Fruit fly (Drosophila melanogaster) whole organism, adult: ENCODE data around the gene Arl8.

Experiments
- CG12768 ChIP-seq: fragments of 200-800 bp; sonication (Bioruptor generic); optimal IDR thresholded peaks from 2 replicates; lab custom pipeline; 2017; ENCODE audit warnings: missing biosample characterization, missing genetic modification characterization, mild to moderate bottlenecking, moderate library complexity, missing genetic modification reagents
- CG1620 ChIP-seq: fragments of 200-800 bp; sonication (Bioruptor generic); optimal IDR thresholded peaks from 2 replicates; lab custom pipeline; 2016; ENCODE audit warnings: missing biosample characterization, missing genetic modification characterization
- CG33017 ChIP-seq: fragments of 200-800 bp; sonication (Bioruptor generic); optimal IDR thresholded peaks from 2 replicates; lab custom pipeline; 2018; ENCODE audit warnings: missing biosample characterization, mild to moderate bottlenecking, missing genetic modification characterization, moderate library complexity
- CG7045 ChIP-seq: fragments of 200-800 bp; sonication (Bioruptor generic); optimal IDR thresholded peaks from 2 replicates; lab custom pipeline; 2017; ENCODE audit warnings: missing biosample characterization, mild to moderate bottlenecking, missing genetic modification characterization
- CG7101 ChIP-seq: fragments of 200-800 bp; sonication (Bioruptor generic); optimal IDR thresholded peaks from 2 replicates; lab custom pipeline; 2018; ENCODE audit warnings: missing biosample characterization, mild to moderate bottlenecking, missing genetic modification characterization, moderate library complexity
- Mnt ChIP-seq: fragments of 200-800 bp; sonication (Bioruptor generic); optimal IDR thresholded peaks from 2 replicates; lab custom pipeline; 2016; ENCODE audit warnings: missing biosample characterization, mild to moderate bottlenecking, missing genetic modification characterization
- bab1 ChIP-seq: fragments of 200-800 bp; sonication (Bioruptor generic); optimal IDR thresholded peaks from 3 replicates; lab custom pipeline; 2019; ENCODE audit warnings: missing biosample characterization, mild to moderate bottlenecking, missing genetic modification characterization, moderate library complexity
- cic ChIP-seq: fragments of 200-800 bp; sonication (Bioruptor generic); optimal IDR thresholded peaks from 2 replicates; lab custom pipeline; 2017; ENCODE audit warnings: missing biosample characterization, mild to moderate bottlenecking, missing genetic modification characterization, moderate library complexity
- kay ChIP-seq: fragments of 200-800 bp; sonication (Bioruptor generic); peaks from one replicate; lab custom pipeline; 2016; ENCODE audit warnings: missing biosample characterization, missing genetic modification characterization, borderline replicate concordance
- ovo ChIP-seq: fragments of 200-800 bp; sonication (Bioruptor generic); optimal IDR thresholded peaks from 2 replicates; lab custom pipeline; 2016; ENCODE audit warnings: missing biosample characterization, missing genetic modification characterization
- pad ChIP-seq: fragments of 200-800 bp; sonication (Bioruptor generic); optimal IDR thresholded peaks from 3 replicates; lab custom pipeline; 2017; ENCODE audit warnings: missing biosample characterization, missing genetic modification characterization, mild to moderate bottlenecking, moderate library complexity, missing genetic modification reagents
- toe ChIP-seq: fragments of 200-800 bp; sonication (Bioruptor generic); optimal IDR thresholded peaks from 2 replicates; lab custom pipeline; 2016; ENCODE audit warnings: missing biosample characterization, missing genetic modification characterization

DNA sequence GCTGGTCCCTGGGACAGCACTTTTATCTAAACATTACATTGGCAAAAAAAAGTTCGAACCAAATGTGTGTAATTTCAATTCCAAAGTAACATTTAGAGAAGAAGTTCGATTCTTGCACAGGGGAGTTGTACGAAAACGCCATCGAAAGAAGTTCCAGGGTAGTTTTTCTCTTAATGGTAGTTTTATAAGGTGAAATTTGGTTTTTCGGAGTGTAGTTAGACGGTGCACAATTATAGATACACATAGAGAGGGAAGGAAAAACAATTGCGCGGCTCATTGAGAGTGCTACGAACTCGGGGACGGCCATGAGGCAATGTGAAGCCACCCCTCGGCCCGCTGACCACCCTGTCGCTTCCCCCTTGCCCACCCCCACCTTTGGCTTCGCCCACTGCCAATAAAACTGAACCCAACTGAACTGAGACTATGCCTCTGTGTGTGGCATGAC lies 16.2 kb upstream of the Arl8 start:
- TF ChIP-seq CG7045 (GFP tag; lab: Kevin White, UChicago): peak; percentile 16
- TF ChIP-seq CG1620 (GFP tag; lab: Kevin White, UChicago): no peak
- TF ChIP-seq toe: no peak
- TF ChIP-seq cic (GFP tag; lab: Kevin White, UChicago): no peak
- no peak for TF ChIP-seq bab1 (GFP tag; lab: Kevin White, UChicago)
- TF ChIP-seq CG12768 (GFP tag; lab: Kevin White, UChicago): peak; percentile 23
- no peak for TF ChIP-seq Mnt (GFP tag; lab: Kevin White, UChicago)
- peak; percentile 36 for TF ChIP-seq CG7101 (tag; lab: Kevin White, UChicago)
- no peak for TF ChIP-seq ovo (GFP tag; lab: Kevin White, UChicago)
- no peak for TF ChIP-seq pad (GFP tag; lab: Kevin White, UChicago)
- peak; percentile 4 for TF ChIP-seq CG33017 (tag; lab: Kevin White, UChicago)
- TF ChIP-seq kay (GFP tag; lab: Kevin White, UChicago): peak; percentile 50
